Fruit fly (Drosophila melanogaster): ENCODE results near the gene kto.
A peak's percentile ranks its signal among the peaks of the same experiment; 100 is the strongest.

The kto gene

dm6 chr3L:19836375-19836937 lies at the start of gene kto:
Gene kto, plus strand, starts transcription at chr3L:19836614.
- TF ChIP-seq Met (GFP tag; optimal IDR thresholded peaks at IDR 0.05) = no peak
- TF ChIP-seq Sox15 (GFP tag; optimal IDR thresholded peaks at IDR 0.05) = no peak
- TF ChIP-seq Lpt (GFP tag; optimal IDR thresholded peaks at IDR 0.05) = no peak
- no peak for TF ChIP-seq spab (GFP tag; optimal IDR thresholded peaks at IDR 0.05)
- TF ChIP-seq topi (GFP tag; optimal IDR thresholded peaks at IDR 0.05) = no peak
- TF ChIP-seq CG16779 (tag; optimal IDR thresholded peaks at IDR 0.05) = no peak
- no peak for TF ChIP-seq vri (GFP tag; optimal IDR thresholded peaks at IDR 0.05)
- no peak for TF ChIP-seq CG8119 (GFP tag; IDR thresholded peaks at IDR 0.05)
- TF ChIP-seq cyc (GFP tag; optimal IDR thresholded peaks at IDR 0.05) = no peak
- TF ChIP-seq CG11294 (GFP tag; IDR thresholded peaks at IDR 0.05) = no peak
- TF ChIP-seq fd59A (GFP tag; optimal IDR thresholded peaks at IDR 0.05) = no peak
- no peak for TF ChIP-seq ss (GFP tag; optimal IDR thresholded peaks at IDR 0.05)
- TF ChIP-seq Sox102F (GFP tag; optimal IDR thresholded peaks at IDR 0.05) = no peak
- no peak for TF ChIP-seq CG31627 (GFP tag; optimal IDR thresholded peaks at IDR 0.05)
- TF ChIP-seq CG15336 (GFP tag; IDR thresholded peaks at IDR 0.05) = no peak
- TF ChIP-seq pdm3 (GFP tag; optimal IDR thresholded peaks at IDR 0.05) = no peak

DNA sequence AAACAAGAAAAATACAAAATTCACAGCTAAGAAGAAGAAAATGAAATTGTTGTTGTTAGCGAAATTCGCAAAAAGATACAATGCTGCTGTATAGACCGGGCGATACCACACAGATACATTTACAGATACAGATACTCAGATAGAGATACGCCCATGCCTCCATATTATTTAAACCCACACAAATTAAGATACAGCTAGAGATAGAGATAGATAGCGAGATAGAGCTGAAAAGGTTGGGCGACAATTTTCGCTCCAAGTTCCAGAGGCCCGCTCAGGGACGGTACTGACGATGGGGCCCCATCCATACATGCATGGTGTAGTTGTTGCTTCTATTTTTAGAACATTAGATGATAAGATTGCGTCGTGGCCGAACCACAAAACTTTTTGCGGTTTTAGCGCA lies 48.8 kb upstream of the kto start:
- TF ChIP-seq CG10669 (GFP tag; optimal IDR thresholded peaks at IDR 0.05) (no peak), fkh (GFP tag; optimal IDR thresholded peaks at IDR 0.05) (peak; percentile 40), vri (GFP tag; optimal IDR thresholded peaks at IDR 0.05) (peak; percentile 4)

DNA sequence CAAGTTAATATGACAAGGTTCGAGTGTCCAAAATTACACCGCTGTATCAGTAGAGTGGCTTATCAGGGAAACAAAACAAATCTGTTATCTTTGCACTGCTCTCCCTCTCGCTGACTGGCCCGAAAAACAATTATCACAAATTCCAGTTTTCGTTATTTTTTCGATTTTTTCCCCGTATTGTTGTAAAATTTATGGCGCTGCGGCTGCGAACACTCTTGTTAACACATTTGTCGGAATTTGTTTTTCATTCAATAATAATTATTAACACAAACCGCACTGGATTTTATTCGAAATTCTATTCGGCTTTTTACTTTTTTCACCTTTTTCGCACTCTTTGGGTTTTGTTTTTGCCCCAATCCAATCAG lies 45.9 kb upstream of the kto start:
- TF ChIP-seq CG8632 (GFP tag; optimal IDR thresholded peaks at IDR 0.05) = no peak
- TF ChIP-seq spab (GFP tag; optimal IDR thresholded peaks at IDR 0.05) = no peak
- no peak for TF ChIP-seq vri (GFP tag; optimal IDR thresholded peaks at IDR 0.05)
- no peak for TF ChIP-seq Blimp-1 (GFP tag; optimal IDR thresholded peaks at IDR 0.05)
- TF ChIP-seq CG16779 (tag; optimal IDR thresholded peaks at IDR 0.05) = no peak

DNA sequence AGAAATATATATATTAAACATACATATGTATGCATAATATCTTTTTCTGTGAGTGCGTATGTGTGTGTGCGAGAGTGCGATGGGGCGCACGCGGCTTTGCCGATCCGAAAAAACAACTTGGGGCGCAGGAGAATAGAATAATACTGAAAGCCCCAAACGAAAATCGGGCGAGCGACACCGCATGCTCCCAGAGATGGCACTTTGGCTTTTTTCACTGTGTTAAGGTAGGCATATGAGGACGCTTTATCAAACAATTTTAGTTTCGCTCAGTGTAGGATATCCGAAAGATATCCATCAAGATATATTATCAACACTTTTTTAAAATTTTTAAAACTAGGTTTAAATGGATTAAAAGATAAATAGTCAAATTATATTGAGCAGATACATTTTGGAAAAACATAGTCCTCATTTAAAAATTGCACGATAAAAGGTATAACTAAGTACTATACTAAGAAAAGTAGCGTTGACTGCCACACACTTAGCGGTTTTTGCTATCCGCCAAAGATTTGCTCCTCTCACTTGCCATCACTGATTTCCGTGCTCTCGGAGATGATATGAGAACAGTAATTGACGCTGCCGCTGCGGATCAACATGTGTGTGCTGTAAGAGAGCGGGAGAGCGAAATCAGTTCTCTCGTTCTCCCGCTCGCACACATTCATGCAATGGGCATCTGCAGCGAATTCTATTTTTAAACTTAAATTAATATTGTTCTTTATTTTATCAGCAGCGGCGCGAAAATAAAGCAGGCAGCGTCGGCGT lies 45.3 kb upstream of the kto start:
- TF ChIP-seq CG3032 (tag; optimal IDR thresholded peaks at IDR 0.05) (peak; percentile 62), CG6808 (GFP tag; optimal IDR thresholded peaks at IDR 0.05) (peak; percentile 43), CG10669 (GFP tag; optimal IDR thresholded peaks at IDR 0.05) (peak; percentile 64), CG34406 (GFP tag; optimal IDR thresholded peaks at IDR 0.05) (peak; percentile 49), topi (GFP tag; optimal IDR thresholded peaks at IDR 0.05) (peak; percentile 77), Eip93F (GFP tag; optimal IDR thresholded peaks at IDR 0.05) (peak; percentile 9), CG11294 (GFP tag; IDR thresholded peaks at IDR 0.05) (no peak), achi (GFP tag; optimal IDR thresholded peaks at IDR 0.05) (peak; percentile 55), Eip78C (GFP tag) (peak; percentile 95), Hr39 (GFP tag; optimal IDR thresholded peaks at IDR 0.05) (peak; percentile 72), Sox102F (GFP tag; optimal IDR thresholded peaks at IDR 0.05) (peak; percentile 63), fkh (GFP tag; optimal IDR thresholded peaks at IDR 0.05) (no peak), Eip75B (GFP tag; optimal IDR thresholded peaks at IDR 0.05) (peak; percentile 76), dsx (GFP tag; optimal IDR thresholded peaks at IDR 0.05; ENCODE audit: poor library complexity, severe bottlenecking) (peak; percentile 9), fd85E (GFP tag; optimal IDR thresholded peaks at IDR 0.05) (no peak), Ets96B (tag; optimal IDR thresholded peaks at IDR 0.05) (peak; percentile 63), CG8632 (GFP tag; optimal IDR thresholded peaks at IDR 0.05) (peak; percentile 58), Hr38 (GFP tag; optimal IDR thresholded peaks at IDR 0.05) (no peak), CG6854 (GFP tag; optimal IDR thresholded peaks at IDR 0.05) (peak; percentile 4), cyc (GFP tag; optimal IDR thresholded peaks at IDR 0.05) (peak; percentile 49), vri (GFP tag; optimal IDR thresholded peaks at IDR 0.05) (no peak), OdsH (GFP tag; optimal IDR thresholded peaks at IDR 0.05) (peak; percentile 67), CG6276 (GFP tag; optimal IDR thresholded peaks at IDR 0.05) (peak; percentile 39), CG3919 (GFP tag; optimal IDR thresholded peaks at IDR 0.05) (peak; percentile 62), CG32006 (GFP tag; optimal IDR thresholded peaks at IDR 0.05) (peak; percentile 73), eg (GFP tag; IDR thresholded peaks at IDR 0.05) (peak; percentile 41; the same call in 2 of the 3 replicates), CG15336 (GFP tag; IDR thresholded peaks at IDR 0.05) (no peak; the same call in 1 of the 2 replicates), esn (GFP tag; optimal IDR thresholded peaks at IDR 0.05) (peak; percentile 82), salr (GFP tag; optimal IDR thresholded peaks at IDR 0.05) (peak in 1 of 2 experiments; percentile 69), CG7368 (GFP tag; optimal IDR thresholded peaks at IDR 0.05) (peak; percentile 34), CG8319 (GFP tag; optimal IDR thresholded peaks at IDR 0.05) (peak; percentile 44), spab (GFP tag; optimal IDR thresholded peaks at IDR 0.05) (peak; percentile 56)

All from whole organism, prepupa.